Fruit fly (Drosophila melanogaster): ENCODE results near the gene ko.

Gene ko

dm6 chr3L:21106883-21107282 is 24.1 kb downstream of the ko start (continued):
- peak; percentile 49 for TF ChIP-seq esn (GFP tag; optimal IDR thresholded peaks at IDR 0.05)
- no peak for TF ChIP-seq fd59A (GFP tag; optimal IDR thresholded peaks at IDR 0.05)
- no peak for TF ChIP-seq CG11294 (GFP tag; IDR thresholded peaks at IDR 0.05)
- no peak for TF ChIP-seq Eip93F (GFP tag; optimal IDR thresholded peaks at IDR 0.05)
- TF ChIP-seq CG15336 (GFP tag; IDR thresholded peaks at IDR 0.05), result no peak
- no peak for TF ChIP-seq Ets21C (GFP tag; optimal IDR thresholded peaks at IDR 0.05)
- TF ChIP-seq CG7368 (GFP tag; optimal IDR thresholded peaks at IDR 0.05), result no peak
- TF ChIP-seq fkh (GFP tag; optimal IDR thresholded peaks at IDR 0.05), result no peak
- no peak for TF ChIP-seq Blimp-1 (GFP tag; optimal IDR thresholded peaks at IDR 0.05)
- peak; percentile 28 for TF ChIP-seq Hr4 (GFP tag; optimal IDR thresholded peaks at IDR 0.05)
- no peak for TF ChIP-seq dac (GFP tag; optimal IDR thresholded peaks at IDR 0.05)
- TF ChIP-seq CG1621 (tag; optimal IDR thresholded peaks at IDR 0.05), result no peak
- TF ChIP-seq OdsH (GFP tag; optimal IDR thresholded peaks at IDR 0.05), result peak; percentile 9
- peak; percentile 3 for TF ChIP-seq CG3919 (GFP tag; optimal IDR thresholded peaks at IDR 0.05)
- no peak for TF ChIP-seq net (GFP tag; optimal IDR thresholded peaks at IDR 0.05)
- peak; percentile 32 for TF ChIP-seq cyc (GFP tag; optimal IDR thresholded peaks at IDR 0.05)

DNA sequence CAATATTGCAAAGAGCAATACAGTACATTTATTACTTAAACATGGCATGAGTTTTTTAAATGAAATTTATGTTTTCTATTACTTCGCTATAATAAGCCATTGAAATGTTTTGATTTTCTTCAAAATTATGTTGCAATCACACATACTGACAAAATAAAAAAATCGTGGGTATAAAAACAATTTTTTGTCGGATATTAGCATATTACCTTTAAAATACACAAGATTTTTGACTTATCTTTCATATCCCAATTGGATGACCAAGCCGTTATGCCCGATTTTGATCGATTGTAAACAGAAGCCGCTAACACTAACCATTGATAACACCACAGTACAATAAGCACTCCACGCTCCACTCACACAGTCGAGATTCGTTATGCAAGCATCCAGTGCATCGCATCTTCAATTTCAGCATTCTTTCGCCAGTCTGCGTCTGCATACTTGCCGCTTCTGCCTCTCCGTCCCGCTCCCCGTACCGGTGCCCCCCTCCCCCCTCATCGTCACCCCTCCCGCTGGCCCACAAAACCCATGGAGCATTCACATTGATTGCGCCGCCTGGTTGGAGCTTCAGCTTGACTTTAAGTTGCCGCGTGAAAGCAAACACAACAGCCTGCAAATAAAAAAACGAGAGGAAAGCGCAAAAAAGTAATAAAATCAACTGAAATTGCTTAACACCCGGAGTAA is 26.5 kb downstream of the ko start:
- no peak for TF ChIP-seq acj6 (GFP tag; optimal IDR thresholded peaks at IDR 0.05)
- TF ChIP-seq CG15336 (GFP tag; IDR thresholded peaks at IDR 0.05), result 0 out of 2 replicates have a peak, but pooled peaks have one; percentile 32
- TF ChIP-seq cyc (GFP tag; optimal IDR thresholded peaks at IDR 0.05), result no peak
- TF ChIP-seq esn (GFP tag; optimal IDR thresholded peaks at IDR 0.05), result peak; percentile 26
- TF ChIP-seq CG3032 (tag; optimal IDR thresholded peaks at IDR 0.05), result peak; percentile 22
- peak; percentile 8 for TF ChIP-seq CG34406 (GFP tag; optimal IDR thresholded peaks at IDR 0.05)
- peak; percentile 31 for TF ChIP-seq pdm3 (GFP tag; optimal IDR thresholded peaks at IDR 0.05)
- peak; percentile 75 for TF ChIP-seq Eip78C (GFP tag)
- peak; percentile 37 for TF ChIP-seq dsx (GFP tag; optimal IDR thresholded peaks at IDR 0.05; ENCODE audit: poor library complexity, severe bottlenecking)
- TF ChIP-seq OdsH (GFP tag; optimal IDR thresholded peaks at IDR 0.05), result peak; percentile 15
- peak; percentile 14 for TF ChIP-seq Blimp-1 (GFP tag; optimal IDR thresholded peaks at IDR 0.05)
- no peak for TF ChIP-seq CG7368 (GFP tag; optimal IDR thresholded peaks at IDR 0.05)
- TF ChIP-seq Hr4 (GFP tag; optimal IDR thresholded peaks at IDR 0.05), result peak; percentile 55
- peak; percentile 6 for TF ChIP-seq achi (GFP tag; optimal IDR thresholded peaks at IDR 0.05)
- TF ChIP-seq CG6276 (GFP tag; optimal IDR thresholded peaks at IDR 0.05), result peak; percentile 47
- TF ChIP-seq CG6792 (GFP tag; optimal IDR thresholded peaks at IDR 0.05), result no peak
- TF ChIP-seq CG6854 (GFP tag; optimal IDR thresholded peaks at IDR 0.05), result peak; percentile 69
- peak; percentile 19 for TF ChIP-seq Met (GFP tag; optimal IDR thresholded peaks at IDR 0.05)
- TF ChIP-seq CG6808 (GFP tag; optimal IDR thresholded peaks at IDR 0.05), result peak; percentile 28
- TF ChIP-seq CG32006 (GFP tag; optimal IDR thresholded peaks at IDR 0.05), result peak; percentile 67
- no peak; the same call in 1 of the 2 replicates for TF ChIP-seq CG11294 (GFP tag; IDR thresholded peaks at IDR 0.05)
- TF ChIP-seq vri (GFP tag; optimal IDR thresholded peaks at IDR 0.05), result peak; percentile 52
- no peak for TF ChIP-seq Hr38 (GFP tag; optimal IDR thresholded peaks at IDR 0.05)
- TF ChIP-seq Sox14 (GFP tag; optimal IDR thresholded peaks at IDR 0.05), result peak; percentile 44
- peak; percentile 5 for TF ChIP-seq lz (GFP tag; optimal IDR thresholded peaks at IDR 0.05)
- no peak for TF ChIP-seq dac (GFP tag; optimal IDR thresholded peaks at IDR 0.05)
- peak; percentile 26 for TF ChIP-seq net (GFP tag; optimal IDR thresholded peaks at IDR 0.05)
- TF ChIP-seq CG16779 (tag; optimal IDR thresholded peaks at IDR 0.05), result no peak
- TF ChIP-seq svp (GFP tag), result peak; percentile 57
- TF ChIP-seq Sox102F (GFP tag; optimal IDR thresholded peaks at IDR 0.05), result peak; percentile 8
- TF ChIP-seq CG11902 (GFP tag; optimal IDR thresholded peaks at IDR 0.05), result no peak
- peak in 1 of 2 experiments; percentile 19 for TF ChIP-seq ss (GFP tag; optimal IDR thresholded peaks at IDR 0.05)
- TF ChIP-seq CG11762 (GFP tag; optimal IDR thresholded peaks at IDR 0.05; ENCODE audit: insufficient read depth), result no peak
- TF ChIP-seq salr (GFP tag; optimal IDR thresholded peaks at IDR 0.05), result peak in 1 of 2 experiments; percentile 34
- peak; percentile 16 for TF ChIP-seq CG1621 (tag; optimal IDR thresholded peaks at IDR 0.05)
- TF ChIP-seq CG4318 (GFP tag; optimal IDR thresholded peaks at IDR 0.05), result no peak
- no peak for TF ChIP-seq topi (GFP tag; optimal IDR thresholded peaks at IDR 0.05)
- peak; percentile 22 for TF ChIP-seq Smox (GFP tag; optimal IDR thresholded peaks at IDR 0.05)
- 0 out of 3 replicates have a peak, but pooled peaks have one; percentile 39 for TF ChIP-seq eg (GFP tag; IDR thresholded peaks at IDR 0.05)
- TF ChIP-seq Hr39 (GFP tag; optimal IDR thresholded peaks at IDR 0.05), result peak; percentile 24
- TF ChIP-seq CG31627 (GFP tag; optimal IDR thresholded peaks at IDR 0.05), result peak; percentile 3
- no peak for TF ChIP-seq Eip93F (GFP tag; optimal IDR thresholded peaks at IDR 0.05)
- TF ChIP-seq CG6163 (GFP tag; IDR thresholded peaks at IDR 0.05), result peak; percentile 49; the same call in 2 of the 3 replicates
